Worm (Caenorhabditis elegans) whole organism, L1 larva: ENCODE results near the gene W01B6.3.

Experiments used
- F16B12.6 ChIP-seq: fragments of 150-350 bp; optimal IDR thresholded peaks from 2 replicates; lab custom pipeline; 2014; ENCODE audit warnings: missing biosample characterization, missing genetic modification characterization
- Y116A8C.19 ChIP-seq: sonication (generic microtip); optimal IDR thresholded peaks from 2 replicates; lab custom pipeline; 2016; ENCODE audit warnings: missing compliant biosample characterization, missing genetic modification characterization, borderline replicate concordance
- aha-1 ChIP-seq: fragments of 150-350 bp; optimal IDR thresholded peaks from 2 replicates; lab custom pipeline; 2014; ENCODE audit warnings: missing biosample characterization, missing genetic modification characterization
- alr-1 ChIP-seq: fragments of 200-800 bp; sonication (Bioruptor generic); optimal IDR thresholded peaks from 2 replicates; lab custom pipeline; 2018; ENCODE audit warnings: borderline replicate concordance, mild to moderate bottlenecking, missing genetic modification characterization, missing compliant biosample characterization
- blmp-1 ChIP-seq: fragments of 150-350 bp; optimal IDR thresholded peaks from 2 replicates; lab custom pipeline; 2014; ENCODE audit warnings: missing biosample characterization, missing genetic modification characterization
- ceh-63 ChIP-seq: fragments of 200-800 bp; sonication (Bioruptor generic); optimal IDR thresholded peaks from 2 replicates; lab custom pipeline; 2018; ENCODE audit warnings: mild to moderate bottlenecking, missing genetic modification characterization, missing compliant biosample characterization
- ces-1 ChIP-seq: fragments of 150-350 bp; optimal IDR thresholded peaks from 2 replicates; lab custom pipeline; 2014; ENCODE audit warnings: missing biosample characterization, missing genetic modification reagents, missing genetic modification characterization
- dpl-1 ChIP-seq, 3 experiments: fragments of 150-350 bp in 2 of 3; sonication (generic microtip) in 1 of 3; optimal IDR thresholded peaks; 2 replicates each; lab custom pipeline; 2014 to 2017; ENCODE audit warnings: missing biosample characterization in 3 of 3, missing genetic modification characterization in 3 of 3, missing genetic modification reagents in 3 of 3
- efl-1 ChIP-seq, 4 experiments: fragments of 150-350 bp; optimal IDR thresholded peaks in 3 of 4; peaks in 1 of 4; 1 replicate in 1 of 4; 2 replicates in 3 of 4; lab custom pipeline; 2014; ENCODE audit warnings: missing biosample characterization in 2 of 4, missing genetic modification characterization in 2 of 4, missing genetic modification reagents in 2 of 4
- elt-2 ChIP-seq: sonication (generic microtip); optimal IDR thresholded peaks from 2 replicates; lab custom pipeline; 2016; ENCODE audit warnings: missing genetic modification characterization, mild to moderate bottlenecking, inconsistent platforms, missing compliant biosample characterization, missing genetic modification reagents
- ets-5 ChIP-seq: fragments of 200-800 bp; sonication (Bioruptor generic); IDR thresholded peaks from 2 replicates; pipeline ENCODE4 v1.3.6; 2022; ENCODE audit warnings: missing genetic modification characterization, missing compliant biosample characterization
- fkh-4 ChIP-seq: sonication (generic microtip); optimal IDR thresholded peaks from 2 replicates; lab custom pipeline; 2016; ENCODE audit warnings: missing compliant biosample characterization, missing genetic modification characterization, borderline replicate concordance
- fos-1 ChIP-seq: fragments of 150-350 bp; optimal IDR thresholded peaks from 2 replicates; lab custom pipeline; 2014; ENCODE audit warnings: missing biosample characterization, missing genetic modification characterization
- grh-1 ChIP-seq: fragments of 200-800 bp; sonication (Bioruptor generic); IDR thresholded peaks from 2 replicates; pipeline ENCODE4 v1.3.6; 2022; ENCODE audit warnings: missing genetic modification reagents, missing genetic modification characterization, missing compliant biosample characterization
- irx-1 ChIP-seq: sonication (generic microtip); optimal IDR thresholded peaks from 2 replicates; lab custom pipeline; 2016; ENCODE audit warnings: missing genetic modification characterization, missing compliant biosample characterization
- isw-1 ChIP-seq: fragments of 200-800 bp; sonication (Bioruptor generic); IDR thresholded peaks from 2 replicates; pipeline ENCODE4 v1.3.6; 2022; ENCODE audit warnings: missing genetic modification characterization, missing compliant biosample characterization
- jun-1 ChIP-seq: fragments of 150-350 bp; optimal IDR thresholded peaks from 2 replicates; lab custom pipeline; 2014; ENCODE audit warnings: missing biosample characterization, missing genetic modification reagents, missing genetic modification characterization
- lin-13 ChIP-seq: fragments of 150-350 bp; optimal IDR thresholded peaks from 2 replicates; lab custom pipeline; 2014; ENCODE audit warnings: missing biosample characterization, missing genetic modification reagents, missing genetic modification characterization
- lin-35 ChIP-seq, 2 experiments: fragments of 150-350 bp; optimal IDR thresholded peaks; 2 replicates each; lab custom pipeline; 2014; ENCODE audit warnings: missing biosample characterization in 2 of 2, missing genetic modification characterization in 2 of 2, missing genetic modification reagents in 2 of 2
- mab-9 ChIP-seq: fragments of 200-800 bp; sonication (Bioruptor generic); IDR thresholded peaks from 2 replicates; pipeline ENCODE4 v1.3.6; 2022; ENCODE audit warnings: missing genetic modification reagents, missing genetic modification characterization, missing compliant biosample characterization
- mef-2 ChIP-seq: fragments of 150-350 bp; optimal IDR thresholded peaks from 2 replicates; lab custom pipeline; 2014; ENCODE audit warnings: missing biosample characterization, missing genetic modification characterization
- nhr-19 ChIP-seq: fragments of 200-800 bp; sonication (Bioruptor generic); conservative IDR thresholded peaks from 2 replicates; pipeline ENCODE4 v1.3.6; 2022; ENCODE audit warnings: missing genetic modification characterization, missing compliant biosample characterization
- nhr-20 ChIP-seq: sonication (generic microtip); optimal IDR thresholded peaks from 2 replicates; lab custom pipeline; 2016; ENCODE audit warnings: mild to moderate bottlenecking, missing genetic modification characterization, missing compliant biosample characterization
- nhr-28 ChIP-seq: fragments of 150-350 bp; optimal IDR thresholded peaks from 2 replicates; lab custom pipeline; 2014; ENCODE audit warnings: missing biosample characterization, missing genetic modification characterization
- nhr-47 ChIP-seq: sonication (generic microtip); optimal IDR thresholded peaks from 2 replicates; lab custom pipeline; 2016; ENCODE audit warnings: mild to moderate bottlenecking, missing genetic modification characterization, moderate library complexity, missing compliant biosample characterization
- nhr-85 ChIP-seq: sonication (generic microtip); peaks from one replicate; lab custom pipeline; 2016; ENCODE audit warnings: missing genetic modification characterization, inconsistent platforms, missing compliant biosample characterization
- nhr-90 ChIP-seq: sonication (generic microtip); optimal IDR thresholded peaks from 2 replicates; lab custom pipeline; 2016; ENCODE audit warnings: mild to moderate bottlenecking, missing genetic modification characterization, missing compliant biosample characterization; ENCODE audit not compliant: poor library complexity
- pax-3 ChIP-seq: fragments of 200-800 bp; sonication (Bioruptor generic); optimal IDR thresholded peaks from 2 replicates; lab custom pipeline; 2018; ENCODE audit warnings: mild to moderate bottlenecking, missing genetic modification characterization, moderate library complexity, missing compliant biosample characterization
- rnt-1 ChIP-seq: sonication (generic microtip); optimal IDR thresholded peaks from 2 replicates; lab custom pipeline; 2016; ENCODE audit warnings: mild to moderate bottlenecking, missing genetic modification characterization, moderate library complexity, missing compliant biosample characterization
- skn-1 ChIP-seq: fragments of 150-350 bp; optimal IDR thresholded peaks from 2 replicates; lab custom pipeline; 2014; ENCODE audit warnings: missing biosample characterization, missing genetic modification characterization
- snu-23 ChIP-seq: sonication (generic microtip); optimal IDR thresholded peaks from 2 replicates; lab custom pipeline; 2016; ENCODE audit warnings: missing genetic modification characterization, missing compliant biosample characterization
- sox-4 ChIP-seq: sonication (generic microtip); optimal IDR thresholded peaks from 2 replicates; lab custom pipeline; 2016; ENCODE audit warnings: missing genetic modification characterization, missing compliant biosample characterization
- sup-37 ChIP-seq: fragments of 200-800 bp; sonication (Bioruptor generic); optimal IDR thresholded peaks from 2 replicates; lab custom pipeline; 2018; ENCODE audit warnings: mild to moderate bottlenecking, missing genetic modification characterization, missing compliant biosample characterization
- swsn-7 ChIP-seq: sonication (generic microtip); optimal IDR thresholded peaks from 2 replicates; lab custom pipeline; 2016; ENCODE audit warnings: missing genetic modification characterization, missing compliant biosample characterization
- tbx-2 ChIP-seq: sonication (generic microtip); optimal IDR thresholded peaks from 2 replicates; lab custom pipeline; 2016; ENCODE audit warnings: missing genetic modification characterization, missing compliant biosample characterization
- tlp-1 ChIP-seq: fragments of 150-350 bp; optimal IDR thresholded peaks from 2 replicates; lab custom pipeline; 2014; ENCODE audit warnings: missing biosample characterization, missing genetic modification characterization
- unc-30 ChIP-seq: sonication (generic microtip); optimal IDR thresholded peaks from 2 replicates; lab custom pipeline; 2017; ENCODE audit warnings: missing biosample characterization, missing genetic modification characterization
- unc-98 ChIP-seq: fragments of 200-800 bp; sonication (Bioruptor generic); IDR thresholded peaks from 2 replicates; pipeline ENCODE4 v1.3.6; 2022; ENCODE audit warnings: missing genetic modification characterization, missing compliant biosample characterization
- xbp-1 ChIP-seq: sonication (generic microtip); optimal IDR thresholded peaks from 2 replicates; lab custom pipeline; 2016; ENCODE audit warnings: missing genetic modification characterization, missing compliant biosample characterization
- zag-1 ChIP-seq: fragments of 150-350 bp; optimal IDR thresholded peaks from 2 replicates; lab custom pipeline; 2014; ENCODE audit warnings: missing biosample characterization, missing genetic modification characterization
- zip-4 ChIP-seq: fragments of 200-800 bp; sonication (Bioruptor generic); optimal IDR thresholded peaks from 2 replicates; lab custom pipeline; 2018; ENCODE audit warnings: mild to moderate bottlenecking, missing genetic modification characterization, moderate library complexity, missing compliant biosample characterization
- ztf-11 ChIP-seq, 2 experiments: sonication (generic microtip); optimal IDR thresholded peaks; 2 replicates each; lab custom pipeline; 2016 to 2017; ENCODE audit warnings: missing genetic modification characterization in 2 of 2, missing biosample characterization in 1 of 2, missing compliant biosample characterization in 1 of 2
- ztf-4 ChIP-seq: fragments of 150-350 bp; optimal IDR thresholded peaks from 2 replicates; lab custom pipeline; 2014; ENCODE audit warnings: missing biosample characterization, missing genetic modification characterization

W01B6.3 gene

DNA sequence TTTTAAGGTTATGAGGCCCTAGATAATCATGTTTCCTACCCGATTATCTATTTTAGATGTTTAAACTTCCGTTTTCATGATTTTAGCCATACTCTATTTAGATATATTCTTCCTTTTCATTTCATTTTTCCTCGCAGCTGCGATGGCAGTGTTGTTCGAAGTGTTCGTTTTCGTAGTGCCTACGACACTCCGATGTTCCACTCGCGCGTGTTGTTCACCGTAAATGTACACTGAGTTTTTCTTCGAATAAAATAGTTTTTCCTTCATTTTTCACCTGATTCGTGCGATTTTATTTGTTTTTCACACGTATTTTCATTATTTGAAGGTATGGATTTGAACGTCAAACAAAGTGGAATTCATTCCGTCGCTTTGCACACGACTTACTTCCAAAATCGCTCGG is 24.5 kb upstream of the W01B6.3 start, which contains the start of gene dis-3:
dis-3 (plus strand) TSS at position 322 of the 400 bp plus-strand sequence.
- TF ChIP-seq elt-2 (tag; lab: Kevin White, UChicago) (no peak), ces-1 (GFP tag; lab: Kevin White, UChicago) (no peak), skn-1 (tag; lab: Kevin White, UChicago) (no peak), swsn-7 (tag; lab: Kevin White, UChicago) (no peak), ztf-11 (tag; optimal IDR thresholded peaks at IDR 0.05; lab: Kevin White, UChicago) (no peak), tlp-1 (tag; lab: Kevin White, UChicago) (no peak), efl-1 (optimal IDR thresholded peaks at IDR 0.05; lab: Kevin White, UChicago) (peak; percentile 16 to 36), efl-1 (GFP tag; optimal IDR thresholded peaks at IDR 0.05 in 1 of 2; lab: Kevin White, UChicago) (peak in 1 of 2 experiments; percentile 57), alr-1 (tag; lab: Kevin White, UChicago) (no peak), nhr-28 (tag; lab: Kevin White, UChicago) (no peak), aha-1 (tag; lab: Kevin White, UChicago) (no peak), unc-98 (GFP tag; lab: Robert Waterston, UW) (no peak), pax-3 (tag; lab: Kevin White, UChicago) (no peak), lin-13 (no peak), nhr-19 (GFP tag; lab: Robert Waterston, UW) (no peak), sup-37 (GFP tag; lab: Kevin White, UChicago) (no peak), nhr-47 (tag; lab: Kevin White, UChicago) (no peak), blmp-1 (peak; percentile 22), unc-30 (tag; lab: Kevin White, UChicago) (no peak), grh-1 (GFP tag; lab: Robert Waterston, UW) (no peak), Y116A8C.19 (tag; lab: Kevin White, UChicago) (no peak), irx-1 (tag; lab: Kevin White, UChicago) (no peak), nhr-90 (tag; lab: Kevin White, UChicago) (no peak), lin-35 (GFP tag; optimal IDR thresholded peaks at IDR 0.05; lab: Kevin White, UChicago) (peak in 1 of 2 experiments; percentile 45), dpl-1 (GFP tag; optimal IDR thresholded peaks at IDR 0.05; lab: Kevin White, UChicago) (peak in 1 of 3 experiments; percentile 26), ztf-4 (tag; lab: Kevin White, UChicago) (no peak), ets-5 (GFP tag; lab: Robert Waterston, UW) (no peak), sox-4 (tag; lab: Kevin White, UChicago) (no peak), tbx-2 (tag; lab: Kevin White, UChicago) (no peak), isw-1 (GFP tag; lab: Robert Waterston, UW) (no peak), F16B12.6 (no peak), zip-4 (no peak), fos-1 (tag; lab: Kevin White, UChicago) (no peak), mab-9 (GFP tag; lab: Robert Waterston, UW) (no peak), ceh-63 (no peak), xbp-1 (tag; lab: Kevin White, UChicago) (no peak), jun-1 (tag; lab: Kevin White, UChicago) (no peak), rnt-1 (tag; lab: Kevin White, UChicago) (peak; percentile 1), fkh-4 (tag; lab: Kevin White, UChicago) (no peak), mef-2 (tag; lab: Kevin White, UChicago) (no peak), zag-1 (no peak)

DNA sequence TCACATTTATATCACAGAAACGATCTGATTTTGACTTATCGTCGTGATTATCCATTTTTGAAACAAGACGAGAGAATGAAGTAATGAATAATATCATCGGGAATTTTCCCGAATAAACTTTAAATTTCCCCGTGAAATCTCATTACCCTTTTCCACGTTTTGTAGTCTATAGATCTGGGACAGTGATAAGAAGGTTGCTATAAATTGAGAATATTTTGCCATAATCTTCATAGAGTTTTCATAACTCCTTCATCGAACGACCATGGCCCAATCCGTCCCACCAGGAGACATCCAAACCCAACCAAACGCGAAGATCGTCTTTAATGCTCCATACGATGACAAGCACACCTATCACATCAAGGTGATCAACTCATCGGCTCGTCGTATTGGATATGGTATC is 22.7 kb upstream of the W01B6.3 start, which contains the start of the genes C04G2.5 and msp-36:
C04G2.5 (minus strand) TSS at position 101 of the 400 bp plus-strand sequence.
msp-36 (plus strand) TSS at position 263 of the 400 bp plus-strand sequence.
- no peak for TF ChIP-seq nhr-28 (tag; lab: Kevin White, UChicago)
- TF ChIP-seq snu-23, result no peak
- TF ChIP-seq nhr-85, result no peak
- no peak for TF ChIP-seq nhr-20 (tag; lab: Kevin White, UChicago)
